Fruit fly (Drosophila melanogaster): ENCODE measurements around the gene spn-D.

The spn-D gene

DNA sequence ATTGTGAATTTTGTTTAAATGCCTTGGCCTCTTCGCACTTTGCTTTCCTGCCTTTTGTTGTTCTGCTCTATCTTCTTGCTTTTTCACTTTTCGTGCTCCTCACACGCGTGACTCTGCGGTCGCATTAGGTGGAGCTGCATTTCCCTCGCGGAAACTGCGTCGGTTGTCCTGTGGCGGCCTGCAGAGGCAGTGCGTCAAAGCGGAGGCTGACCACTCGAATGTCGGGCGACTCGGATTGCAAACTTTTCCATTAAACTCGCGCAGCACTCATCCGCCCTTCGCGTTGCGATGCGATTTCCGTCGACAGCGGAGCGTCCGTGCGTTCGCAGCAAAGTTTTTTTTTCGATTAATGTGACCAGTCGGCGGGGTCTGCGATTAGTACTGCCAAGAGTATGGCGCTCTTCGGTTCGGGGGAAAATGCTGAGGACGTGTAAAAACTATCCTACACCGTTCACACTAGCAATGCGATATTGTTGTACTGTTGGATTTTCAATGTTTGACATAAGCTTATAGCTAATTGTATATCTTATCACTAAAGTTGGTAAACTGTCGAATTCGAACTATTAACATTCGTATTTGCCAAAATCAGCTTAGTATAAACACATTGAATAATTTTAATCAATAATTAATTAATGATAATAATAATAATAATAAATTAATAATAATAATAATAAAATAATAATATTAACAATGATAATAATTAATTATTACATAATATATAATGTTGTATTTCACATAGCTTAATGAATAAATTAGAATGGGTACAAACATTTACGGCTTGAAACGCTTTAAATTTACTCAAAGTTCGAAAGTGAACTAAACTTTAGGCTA lies 14.6 kb upstream of the spn-D start, which contains the start of gene CG6051 (continued):
- no peak for TF ChIP-seq CkIIα-i1 (GFP tag; IDR thresholded peaks at IDR 0.05)
- TF ChIP-seq CG18476 (GFP tag; optimal IDR thresholded peaks at IDR 0.05), result peak; percentile 18
- peak; percentile 41 for TF ChIP-seq Atf-2 (GFP tag; optimal IDR thresholded peaks at IDR 0.05)
- no peak for TF ChIP-seq hth (optimal IDR thresholded peaks at IDR 0.05)
- TF ChIP-seq Hand (GFP tag; optimal IDR thresholded peaks at IDR 0.05), result peak; percentile 59
- TF ChIP-seq CG16813 (GFP tag; IDR thresholded peaks at IDR 0.05; ENCODE audit: partially characterized antibody), result no peak
- TF ChIP-seq klu (GFP tag; IDR thresholded peaks at IDR 0.05), result no peak
- no peak for TF ChIP-seq mld (GFP tag; IDR thresholded peaks at IDR 0.05; ENCODE audit: partially characterized antibody)
- TF ChIP-seq dimm (GFP tag; IDR thresholded peaks at IDR 0.05), result no peak
- peak; percentile 55 for TF ChIP-seq CG8281 (tag; optimal IDR thresholded peaks at IDR 0.05)
- no peak for TF ChIP-seq Trl (optimal IDR thresholded peaks at IDR 0.05)
- TF ChIP-seq Trl (GFP tag; optimal IDR thresholded peaks at IDR 0.05), result peak; percentile 42
- TF ChIP-seq Dll (GFP tag; IDR thresholded peaks at IDR 0.05; ENCODE audit: partially characterized antibody), result no peak
- TF ChIP-seq yki (optimal IDR thresholded peaks at IDR 0.05), result no peak
- TF ChIP-seq BEAF-32 (GFP tag; optimal IDR thresholded peaks at IDR 0.05), result peak; percentile 51
- no peak for TF ChIP-seq Nf-YA (GFP tag; IDR thresholded peaks at IDR 0.05)
- TF ChIP-seq Dip2 (GFP tag; IDR thresholded peaks at IDR 0.05), result no peak
- TF ChIP-seq ato (GFP tag; IDR thresholded peaks at IDR 0.05; ENCODE audit: partially characterized antibody), result no peak
- TF ChIP-seq Xrp1 (GFP tag; IDR thresholded peaks at IDR 0.05), result no peak
- TF ChIP-seq Doc3 (GFP tag; IDR thresholded peaks at IDR 0.05; ENCODE audit: partially characterized antibody), result no peak
- TF ChIP-seq tgo (GFP tag; IDR thresholded peaks at IDR 0.05), result no peak
- peak; percentile 14 for TF ChIP-seq CG7271 (tag; optimal IDR thresholded peaks at IDR 0.05)
- TF ChIP-seq Ssrp (tag; optimal IDR thresholded peaks at IDR 0.05), result peak; percentile 53
- peak; percentile 41 for TF ChIP-seq nau (GFP tag; optimal IDR thresholded peaks at IDR 0.05)
- TF ChIP-seq Tbp (GFP tag; optimal IDR thresholded peaks at IDR 0.05), result no peak
- TF ChIP-seq Hr51 (GFP tag; optimal IDR thresholded peaks at IDR 0.05), result peak in 1 of 2 experiments; percentile 61
- TF ChIP-seq CG12155 (GFP tag; optimal IDR thresholded peaks at IDR 0.05), result peak; percentile 41
- no peak for TF ChIP-seq Elba2 (GFP tag; optimal IDR thresholded peaks at IDR 0.05)
- no peak for TF ChIP-seq CG14441 (GFP tag; IDR thresholded peaks at IDR 0.05)
- TF ChIP-seq Dip3 (GFP tag; optimal IDR thresholded peaks at IDR 0.05), result peak; percentile 43
- peak; percentile 91 for TF ChIP-seq CG17802 (tag; optimal IDR thresholded peaks at IDR 0.05)
- TF ChIP-seq CG14860 (GFP tag; IDR thresholded peaks at IDR 0.05; ENCODE audit: partially characterized antibody), result no peak
- TF ChIP-seq trem (tag; optimal IDR thresholded peaks at IDR 0.05), result peak; percentile 72
- peak; percentile 57 for TF ChIP-seq wek (GFP tag; optimal IDR thresholded peaks at IDR 0.05)
- TF ChIP-seq CG33213 (GFP tag; optimal IDR thresholded peaks at IDR 0.05), result peak; percentile 66
- TF ChIP-seq BtbVII (GFP tag; optimal IDR thresholded peaks at IDR 0.05), result peak; percentile 54
- no peak for TF ChIP-seq hkb (optimal IDR thresholded peaks at IDR 0.05)
- no peak for TF ChIP-seq hkb (GFP tag; IDR thresholded peaks at IDR 0.05)
- no peak for TF ChIP-seq br (optimal IDR thresholded peaks at IDR 0.05)
- TF ChIP-seq odd (GFP tag; optimal IDR thresholded peaks at IDR 0.05), result no peak
- TF ChIP-seq gsb (GFP tag; IDR thresholded peaks at IDR 0.05), result no peak
- no peak for TF ChIP-seq sd (tag; optimal IDR thresholded peaks at IDR 0.05)
- peak; percentile 25 for TF ChIP-seq Atf3 (GFP tag; optimal IDR thresholded peaks at IDR 0.05)
- no peak for TF ChIP-seq CTCF (GFP tag; optimal IDR thresholded peaks at IDR 0.05)
- peak; percentile 24 for TF ChIP-seq nerfin-1 (tag; optimal IDR thresholded peaks at IDR 0.05)
- TF ChIP-seq bowl (GFP tag; IDR thresholded peaks at IDR 0.05), result no peak
- TF ChIP-seq Aef1 (GFP tag; IDR thresholded peaks at IDR 0.05), result no peak
- TF ChIP-seq CG15011 (GFP tag; optimal IDR thresholded peaks at IDR 0.05), result no peak
- no peak for TF ChIP-seq jigr1 (GFP tag; IDR thresholded peaks at IDR 0.05)
- peak; percentile 38 for TF ChIP-seq CG7786 (GFP tag; optimal IDR thresholded peaks at IDR 0.05)
- no peak for TF ChIP-seq CG17186 (GFP tag; optimal IDR thresholded peaks at IDR 0.05)
- peak; percentile 61 for TF ChIP-seq HLH54F (GFP tag; optimal IDR thresholded peaks at IDR 0.05)

All from whole organism, embryonic.